Fruit fly (Drosophila melanogaster): ENCODE results near the gene LPCAT.

The LPCAT gene

dm6 chrX:9582659-9583317 lies 3.0 kb upstream of the LPCAT start (continued):
- TF ChIP-seq CG3032 (tag; optimal IDR thresholded peaks at IDR 0.05), result peak; percentile 69
- peak; percentile 33 for TF ChIP-seq CG4318 (GFP tag; optimal IDR thresholded peaks at IDR 0.05)
- peak; percentile 94 for TF ChIP-seq Eip78C (GFP tag)
- TF ChIP-seq CG6276 (GFP tag; optimal IDR thresholded peaks at IDR 0.05), result peak; percentile 65
- peak; percentile 30 for TF ChIP-seq CG31627 (GFP tag; optimal IDR thresholded peaks at IDR 0.05)
- peak; percentile 64 for TF ChIP-seq CG3919 (GFP tag; optimal IDR thresholded peaks at IDR 0.05)
- TF ChIP-seq CG32006 (GFP tag; optimal IDR thresholded peaks at IDR 0.05), result peak; percentile 81
- peak; percentile 75 for TF ChIP-seq esn (GFP tag; optimal IDR thresholded peaks at IDR 0.05)
- no peak for TF ChIP-seq CG9139 (GFP tag; optimal IDR thresholded peaks at IDR 0.05)
- peak; percentile 68; the same call in 2 of the 3 replicates for TF ChIP-seq CG8119 (GFP tag; IDR thresholded peaks at IDR 0.05)
- TF ChIP-seq CG16779 (tag; optimal IDR thresholded peaks at IDR 0.05), result no peak
- peak; percentile 31 for TF ChIP-seq cyc (GFP tag; optimal IDR thresholded peaks at IDR 0.05)
- TF ChIP-seq lz (GFP tag; optimal IDR thresholded peaks at IDR 0.05), result peak; percentile 58
- TF ChIP-seq eg (GFP tag; IDR thresholded peaks at IDR 0.05), result peak; percentile 47; the same call in 1 of the 3 replicates
- peak; percentile 44 to 73 for TF ChIP-seq ss (GFP tag; optimal IDR thresholded peaks at IDR 0.05)
- TF ChIP-seq fkh (GFP tag; optimal IDR thresholded peaks at IDR 0.05), result no peak
- peak; percentile 65 for TF ChIP-seq Lpt (GFP tag; optimal IDR thresholded peaks at IDR 0.05)

dm6 chrX:9581869-9582268 lies 2.1 kb upstream of the LPCAT start:
- TF ChIP-seq eg (GFP tag; IDR thresholded peaks at IDR 0.05) (no peak), Lpt (GFP tag; optimal IDR thresholded peaks at IDR 0.05) (peak; percentile 13), CG9139 (GFP tag; optimal IDR thresholded peaks at IDR 0.05) (peak; percentile 4), CG15336 (GFP tag; IDR thresholded peaks at IDR 0.05) (peak; percentile 9; the same call in 1 of the 2 replicates), Hr39 (GFP tag; optimal IDR thresholded peaks at IDR 0.05) (no peak), fd59A (GFP tag; optimal IDR thresholded peaks at IDR 0.05) (no peak), CG8319 (GFP tag; optimal IDR thresholded peaks at IDR 0.05) (peak; percentile 37), spab (GFP tag; optimal IDR thresholded peaks at IDR 0.05) (no peak), Eip78C (GFP tag) (peak; percentile 79), salr (GFP tag; optimal IDR thresholded peaks at IDR 0.05) (no peak), Blimp-1 (GFP tag; optimal IDR thresholded peaks at IDR 0.05) (peak; percentile 81), Sox14 (GFP tag; optimal IDR thresholded peaks at IDR 0.05) (no peak), Sox15 (GFP tag; optimal IDR thresholded peaks at IDR 0.05) (no peak), svp (GFP tag) (peak; percentile 62), Ets96B (tag; optimal IDR thresholded peaks at IDR 0.05) (no peak), topi (GFP tag; optimal IDR thresholded peaks at IDR 0.05) (peak; percentile 22), ss (GFP tag; optimal IDR thresholded peaks at IDR 0.05) (peak; percentile 35), Gug (GFP tag; IDR thresholded peaks at IDR 0.05) (no peak), dsx (GFP tag; optimal IDR thresholded peaks at IDR 0.05; ENCODE audit: poor library complexity, severe bottlenecking) (peak; percentile 56), lz (GFP tag; optimal IDR thresholded peaks at IDR 0.05) (no peak)

- TF ChIP-seq CG10669 (GFP tag; optimal IDR thresholded peaks at IDR 0.05) (no peak), CG3919 (GFP tag; optimal IDR thresholded peaks at IDR 0.05) (no peak), CG6854 (GFP tag; optimal IDR thresholded peaks at IDR 0.05) (no peak), dsx (GFP tag; optimal IDR thresholded peaks at IDR 0.05; ENCODE audit: poor library complexity, severe bottlenecking) (peak; percentile 15), CG8119 (GFP tag; IDR thresholded peaks at IDR 0.05) (0 out of 3 replicates have a peak, but pooled peaks have one; percentile 17), net (GFP tag; optimal IDR thresholded peaks at IDR 0.05) (no peak), CG11902 (GFP tag; optimal IDR thresholded peaks at IDR 0.05) (no peak), CG8632 (GFP tag; optimal IDR thresholded peaks at IDR 0.05) (no peak), CG6163 (GFP tag; IDR thresholded peaks at IDR 0.05) (no peak), Eip75B (GFP tag; optimal IDR thresholded peaks at IDR 0.05) (peak; percentile 13), eg (GFP tag; IDR thresholded peaks at IDR 0.05) (0 out of 3 replicates have a peak, but pooled peaks have one; percentile 16), Blimp-1 (GFP tag; optimal IDR thresholded peaks at IDR 0.05) (peak; percentile 77), CG34406 (GFP tag; optimal IDR thresholded peaks at IDR 0.05) (no peak), cyc (GFP tag; optimal IDR thresholded peaks at IDR 0.05) (no peak), CG3032 (tag; optimal IDR thresholded peaks at IDR 0.05) (no peak), CG32006 (GFP tag; optimal IDR thresholded peaks at IDR 0.05) (no peak), CG15336 (GFP tag; IDR thresholded peaks at IDR 0.05) (no peak), Smox (GFP tag; optimal IDR thresholded peaks at IDR 0.05) (no peak), vri (GFP tag; optimal IDR thresholded peaks at IDR 0.05) (no peak), ss (GFP tag; optimal IDR thresholded peaks at IDR 0.05) (peak; percentile 52 to 72), topi (GFP tag; optimal IDR thresholded peaks at IDR 0.05) (no peak), Sox14 (GFP tag; optimal IDR thresholded peaks at IDR 0.05) (no peak)
These were observed 757 bp upstream of the LPCAT start for dm6 chrX:9580544-9580943.
